Worm (Caenorhabditis elegans): ENCODE results near the gene F56D2.8.

- TF ChIP-seq W03F9.2 (tag; optimal IDR thresholded peaks at IDR 0.05) (no peak), dao-5 (tag; optimal IDR thresholded peaks at IDR 0.05) (no peak), him-1 (tag; optimal IDR thresholded peaks at IDR 0.05) (no peak)
These were observed 39.8 kb upstream of the F56D2.8 start for ce11 chrIII:5622232-5623009.
